Fruit fly (Drosophila melanogaster) whole organism, prepupa: ENCODE results near the gene anchor.
A peak's percentile ranks its signal among the peaks of the same experiment; 100 is the strongest.

Source experiments
- CG10631 ChIP-seq: fragments of 200-800 bp; sonication (Bioruptor generic); optimal IDR thresholded peaks from 2 replicates; lab custom pipeline; 2016; ENCODE audit warnings: missing biosample characterization, missing genetic modification characterization
- CG10669 ChIP-seq: fragments of 200-800 bp; sonication (Bioruptor generic); optimal IDR thresholded peaks from 3 replicates; lab custom pipeline; 2018; ENCODE audit warnings: missing biosample characterization, mild to moderate bottlenecking, missing genetic modification characterization, moderate library complexity
- CG11762 ChIP-seq: fragments of 200-800 bp; sonication (Bioruptor generic); optimal IDR thresholded peaks from 3 replicates; lab custom pipeline; 2016; ENCODE audit warnings: missing biosample characterization, missing genetic modification characterization; ENCODE audit not compliant: insufficient read depth
- CG15336 ChIP-seq: fragments of 200-800 bp; sonication (Bioruptor generic); IDR thresholded peaks from 2 replicates; pipeline ENCODE4 v1.3.6; 2022; ENCODE audit warnings: missing biosample characterization, missing genetic modification characterization
- CG1621 ChIP-seq: fragments of 200-800 bp; sonication (Bioruptor generic); optimal IDR thresholded peaks from 3 replicates; lab custom pipeline; 2018; ENCODE audit warnings: missing biosample characterization, mild to moderate bottlenecking, missing genetic modification characterization
- CG3032 ChIP-seq: fragments of 200-800 bp; optimal IDR thresholded peaks from 2 replicates; lab custom pipeline; 2019; ENCODE audit warnings: missing biosample characterization, mild to moderate bottlenecking, missing genetic modification characterization, moderate library complexity
- CG3919 ChIP-seq: fragments of 200-800 bp; sonication (Bioruptor generic); optimal IDR thresholded peaks from 3 replicates; lab custom pipeline; 2016; ENCODE audit warnings: missing biosample characterization, missing genetic modification characterization
- CG4318 ChIP-seq: fragments of 200-800 bp; sonication (Bioruptor generic); optimal IDR thresholded peaks from 3 replicates; lab custom pipeline; 2017; ENCODE audit warnings: missing biosample characterization, mild to moderate bottlenecking, missing genetic modification characterization
- CG6276 ChIP-seq: fragments of 200-800 bp; sonication (Bioruptor generic); optimal IDR thresholded peaks from 2 replicates; lab custom pipeline; 2017; ENCODE audit warnings: missing biosample characterization, mild to moderate bottlenecking, missing genetic modification characterization
- CG6792 ChIP-seq: fragments of 200-800 bp; sonication (Bioruptor generic); optimal IDR thresholded peaks from 3 replicates; lab custom pipeline; 2016; ENCODE audit warnings: missing biosample characterization, missing genetic modification characterization
- CG7368 ChIP-seq: fragments of 200-800 bp; sonication (Bioruptor generic); optimal IDR thresholded peaks from 3 replicates; lab custom pipeline; 2016; ENCODE audit warnings: missing biosample characterization, missing genetic modification characterization
- CG8119 ChIP-seq: fragments of 200-800 bp; sonication (Bioruptor generic); IDR thresholded peaks from 3 replicates; pipeline ENCODE4 v1.3.6; 2022; ENCODE audit warnings: missing biosample characterization, missing genetic modification characterization
- CG8319 ChIP-seq: fragments of 200-800 bp; sonication (Bioruptor generic); optimal IDR thresholded peaks from 3 replicates; lab custom pipeline; 2016; ENCODE audit warnings: missing biosample characterization, missing genetic modification characterization
- CG8632 ChIP-seq: fragments of 200-800 bp; sonication (Bioruptor generic); optimal IDR thresholded peaks from 3 replicates; lab custom pipeline; 2016; ENCODE audit warnings: missing biosample characterization, missing genetic modification characterization
- CG9139 ChIP-seq: fragments of 200-800 bp; sonication (Bioruptor generic); optimal IDR thresholded peaks from 3 replicates; lab custom pipeline; 2017; ENCODE audit warnings: missing biosample characterization, mild to moderate bottlenecking, missing genetic modification characterization
- Eip78C ChIP-seq: fragments of 200-800 bp; sonication (Bioruptor generic); peaks from one replicate; lab custom pipeline; 2016; ENCODE audit warnings: missing biosample characterization, missing genetic modification characterization
- Ets96B ChIP-seq: fragments of 200-800 bp; optimal IDR thresholded peaks from 2 replicates; lab custom pipeline; 2019; ENCODE audit warnings: missing biosample characterization, mild to moderate bottlenecking, missing genetic modification characterization, moderate library complexity
- Gug ChIP-seq: fragments of 200-800 bp; sonication (Bioruptor generic); IDR thresholded peaks from 2 replicates; pipeline ENCODE4 v1.3.6; 2022; ENCODE audit warnings: missing biosample characterization, missing genetic modification characterization
- Hr38 ChIP-seq: sonication (Bioruptor generic); optimal IDR thresholded peaks from 2 replicates; lab custom pipeline; 2016; ENCODE audit warnings: missing biosample characterization, missing genetic modification characterization
- Lpt ChIP-seq: fragments of 200-800 bp; sonication (Bioruptor generic); optimal IDR thresholded peaks from 3 replicates; lab custom pipeline; 2016; ENCODE audit warnings: missing biosample characterization, missing genetic modification characterization
- OdsH ChIP-seq: fragments of 200-800 bp; sonication (Bioruptor generic); optimal IDR thresholded peaks from 3 replicates; lab custom pipeline; 2016; ENCODE audit warnings: missing biosample characterization, missing genetic modification characterization
- Sox102F ChIP-seq: fragments of 200-800 bp; sonication (Bioruptor generic); optimal IDR thresholded peaks from 2 replicates; lab custom pipeline; 2016; ENCODE audit warnings: missing biosample characterization, mild to moderate bottlenecking, missing genetic modification characterization
- achi ChIP-seq: fragments of 200-800 bp; sonication (Bioruptor generic); optimal IDR thresholded peaks from 3 replicates; lab custom pipeline; 2016; ENCODE audit warnings: missing biosample characterization, missing genetic modification characterization
- acj6 ChIP-seq: fragments of 200-800 bp; sonication (Bioruptor generic); optimal IDR thresholded peaks from 3 replicates; lab custom pipeline; 2016; ENCODE audit warnings: missing biosample characterization, missing genetic modification characterization
- cyc ChIP-seq: fragments of 200-800 bp; sonication (Bioruptor generic); optimal IDR thresholded peaks from 3 replicates; lab custom pipeline; 2016; ENCODE audit warnings: missing biosample characterization, missing genetic modification characterization
- dac ChIP-seq: fragments of 200-800 bp; sonication (Bioruptor generic); optimal IDR thresholded peaks from 2 replicates; lab custom pipeline; 2017; ENCODE audit warnings: missing biosample characterization, mild to moderate bottlenecking, missing genetic modification characterization
- dsx ChIP-seq: fragments of 200-800 bp; optimal IDR thresholded peaks from 3 replicates; lab custom pipeline; 2019; ENCODE audit warnings: missing biosample characterization, mild to moderate bottlenecking, missing genetic modification characterization, moderate library complexity; ENCODE audit not compliant: poor library complexity, severe bottlenecking
- eg ChIP-seq: fragments of 200-800 bp; sonication (Bioruptor generic); IDR thresholded peaks from 3 replicates; pipeline ENCODE4 v1.3.6; 2022; ENCODE audit warnings: missing biosample characterization, missing genetic modification characterization
- fd85E ChIP-seq: fragments of 200-800 bp; sonication (Bioruptor generic); optimal IDR thresholded peaks from 3 replicates; lab custom pipeline; 2016; ENCODE audit warnings: missing biosample characterization, missing genetic modification characterization
- fkh ChIP-seq: fragments of 200-800 bp; sonication (Bioruptor generic); optimal IDR thresholded peaks from 3 replicates; lab custom pipeline; 2017; ENCODE audit warnings: missing biosample characterization, mild to moderate bottlenecking, missing genetic modification characterization, moderate library complexity
- lz ChIP-seq: fragments of 200-800 bp; sonication (Bioruptor generic); optimal IDR thresholded peaks from 3 replicates; lab custom pipeline; 2016; ENCODE audit warnings: missing biosample characterization, missing genetic modification characterization
- salr ChIP-seq, 2 experiments: fragments of 200-800 bp; sonication (Bioruptor generic); optimal IDR thresholded peaks; 3 replicates each; lab custom pipeline; 2016 to 2018; ENCODE audit warnings: missing biosample characterization in 2 of 2, missing genetic modification characterization in 2 of 2, mild to moderate bottlenecking in 1 of 2
- spab ChIP-seq: fragments of 200-800 bp; sonication (Bioruptor generic); optimal IDR thresholded peaks from 2 replicates; lab custom pipeline; 2017; ENCODE audit warnings: missing biosample characterization, mild to moderate bottlenecking, missing genetic modification characterization, missing genetic modification reagents
- topi ChIP-seq: fragments of 200-800 bp; sonication (Bioruptor generic); optimal IDR thresholded peaks from 3 replicates; lab custom pipeline; 2016; ENCODE audit warnings: missing biosample characterization, missing genetic modification characterization
- vri ChIP-seq: fragments of 200-800 bp; sonication (Bioruptor generic); optimal IDR thresholded peaks from 3 replicates; lab custom pipeline; 2016; ENCODE audit warnings: missing biosample characterization, mild to moderate bottlenecking, missing genetic modification characterization

The anchor gene

DNA sequence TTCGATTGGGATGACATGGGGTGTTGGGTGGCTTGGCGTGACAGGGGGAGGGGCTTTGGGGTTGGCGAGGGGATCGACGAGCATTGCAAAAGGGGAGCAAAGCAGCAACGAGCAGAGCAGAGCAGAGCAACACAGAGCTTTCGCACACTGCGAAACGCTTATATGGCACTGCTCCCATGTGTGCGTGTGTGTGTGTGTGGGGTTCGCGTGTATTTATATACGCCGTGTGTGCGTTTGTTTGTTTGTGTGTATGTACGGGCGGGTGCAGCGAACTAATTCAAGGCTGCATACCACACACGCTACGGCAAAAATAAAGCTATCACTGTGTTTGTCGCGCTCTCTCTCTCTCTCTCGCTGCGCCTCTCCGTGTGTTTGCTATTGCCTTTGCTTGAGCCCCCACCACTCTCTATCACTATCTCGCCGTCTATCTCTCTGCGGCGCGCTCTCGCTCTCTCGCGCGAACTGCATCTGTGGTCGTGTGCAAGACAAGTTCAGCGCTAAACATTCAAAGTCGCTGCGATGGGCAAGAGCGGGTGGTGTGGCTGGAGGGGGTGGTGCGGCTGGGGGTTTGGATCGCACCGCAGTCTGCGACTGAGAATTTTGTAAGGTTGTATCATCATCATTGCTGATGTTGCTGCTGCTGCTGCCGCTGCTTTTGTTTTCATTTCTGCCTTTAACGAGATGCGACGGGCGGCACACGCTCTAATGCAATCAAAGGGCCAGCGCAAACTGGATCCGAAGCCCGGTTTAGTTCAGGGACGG, 31.0 kb upstream of the anchor start (continued):
- TF ChIP-seq vri (GFP tag; lab: Kevin White, UChicago) = peak; percentile 71
- TF ChIP-seq Sox102F (GFP tag; lab: Kevin White, UChicago) = no peak
- no peak for TF ChIP-seq lz (GFP tag; lab: Kevin White, UChicago)
- no peak for TF ChIP-seq CG3032 (tag; lab: Kevin White, UChicago)
- no peak for TF ChIP-seq cyc (GFP tag; lab: Kevin White, UChicago)
- TF ChIP-seq topi (GFP tag; lab: Kevin White, UChicago) = no peak
- no peak for TF ChIP-seq CG8632
- no peak for TF ChIP-seq CG3919 (GFP tag; lab: Kevin White, UChicago)
- peak; percentile 14 for TF ChIP-seq CG7368
- TF ChIP-seq CG10631 (GFP tag; lab: Kevin White, UChicago) = no peak
- peak; percentile 4 for TF ChIP-seq spab
- TF ChIP-seq dac (GFP tag; lab: Kevin White, UChicago) = peak; percentile 8
- peak; percentile 63 for TF ChIP-seq CG15336 (GFP tag; lab: Robert Waterston, UW)
- peak; percentile 8 for TF ChIP-seq fd85E (GFP tag; lab: Kevin White, UChicago)
- peak; percentile 27 for TF ChIP-seq Ets96B (tag; lab: Kevin White, UChicago)
- TF ChIP-seq CG4318 (GFP tag; lab: Kevin White, UChicago) = no peak
- TF ChIP-seq CG6792 (GFP tag; lab: Kevin White, UChicago) = no peak
- TF ChIP-seq acj6 (GFP tag; lab: Kevin White, UChicago) = no peak
- peak; percentile 13 for TF ChIP-seq CG9139 (GFP tag; lab: Kevin White, UChicago)
- peak; percentile 6 for TF ChIP-seq CG1621 (tag; lab: Kevin White, UChicago)
- no peak for TF ChIP-seq Gug (GFP tag; lab: Robert Waterston, UW)

DNA sequence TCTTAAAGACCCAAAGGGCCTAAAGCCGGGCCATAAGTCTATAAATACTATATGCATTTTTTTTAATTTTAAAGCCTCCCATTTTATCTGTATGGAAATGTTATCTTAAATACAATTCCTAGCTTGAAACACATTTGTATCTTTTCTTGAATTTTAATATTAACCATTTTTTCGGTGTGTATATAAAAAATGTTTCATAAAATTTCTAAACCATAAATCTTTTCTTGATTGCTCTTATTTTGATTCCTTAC, 30.5 kb upstream of the anchor start:
- peak; percentile 56 for TF ChIP-seq Eip78C (GFP tag; lab: Kevin White, UChicago)
- TF ChIP-seq CG10669 (GFP tag; lab: Kevin White, UChicago) = no peak
- TF ChIP-seq CG8632 = no peak
- peak; percentile 4 for TF ChIP-seq achi (GFP tag; lab: Kevin White, UChicago)
- TF ChIP-seq OdsH (GFP tag; lab: Kevin White, UChicago) = no peak
- TF ChIP-seq dac (GFP tag; lab: Kevin White, UChicago) = no peak
- TF ChIP-seq salr (GFP tag; optimal IDR thresholded peaks at IDR 0.05; lab: Kevin White, UChicago) = no peak

DNA sequence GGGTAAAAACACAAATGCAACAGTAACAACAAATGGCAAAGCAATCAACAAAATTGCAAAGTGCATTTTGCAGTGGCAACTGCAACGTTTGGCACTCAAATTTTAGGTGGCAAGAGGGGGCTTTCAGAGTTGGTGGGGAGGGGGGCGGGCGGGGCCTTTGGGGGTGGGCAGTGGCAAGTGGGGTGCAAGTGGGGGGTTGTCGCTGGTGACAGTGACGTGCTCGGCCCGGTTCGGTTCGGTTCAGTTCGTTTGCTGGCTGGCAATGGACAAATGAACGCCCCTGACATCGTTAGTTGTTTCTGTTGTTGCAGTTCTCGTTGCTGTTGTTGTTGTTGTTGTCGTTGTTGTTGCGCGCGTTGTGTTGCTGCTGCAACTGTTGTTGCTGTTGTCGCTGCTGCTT, 28.4 kb upstream of the anchor start:
- TF ChIP-seq eg (0 out of 3 replicates have a peak, but pooled peaks have one; percentile 32), CG11762 (GFP tag; lab: Kevin White, UChicago) (no peak)
- TF ChIP-seq, all 60 proteins: peak for 1

DNA sequence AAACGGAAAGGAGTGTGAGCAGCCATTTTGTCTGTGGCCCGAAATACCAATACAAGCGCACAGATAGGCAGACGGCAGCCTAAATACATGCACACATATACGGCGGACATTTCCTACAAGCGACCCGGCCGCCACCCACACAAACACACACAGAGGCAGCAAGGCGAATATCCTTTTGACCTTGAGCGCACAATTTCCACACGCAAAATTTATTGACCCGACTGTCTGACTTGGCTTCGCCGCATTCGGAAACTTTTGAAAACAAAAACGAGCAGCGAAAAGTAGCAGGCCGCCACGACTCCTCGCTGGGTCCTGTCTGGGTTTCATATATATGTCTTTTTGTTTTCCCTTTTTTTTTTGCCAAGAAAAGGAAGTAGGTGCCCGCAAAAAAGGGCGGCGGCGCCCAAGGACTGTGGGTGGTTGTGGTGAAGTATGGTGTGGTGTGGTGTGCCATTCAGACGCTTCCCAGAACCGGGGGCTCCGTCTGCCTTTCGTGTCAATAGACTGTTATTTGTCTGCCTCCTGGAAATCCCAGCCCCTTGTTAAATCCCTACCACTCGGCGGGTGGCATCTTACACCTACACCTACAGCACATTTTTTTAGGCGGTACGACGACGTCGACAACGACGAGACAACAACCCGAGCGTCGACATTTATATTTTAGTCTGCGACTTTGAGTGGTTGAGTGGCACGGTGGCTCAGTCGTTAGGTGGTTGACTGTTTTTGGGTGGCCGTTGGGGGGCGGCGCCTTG, 25.6 kb upstream of the anchor start:
- TF ChIP-seq fkh (GFP tag; lab: Kevin White, UChicago) (no peak), CG8632 (no peak), Hr38 (GFP tag; lab: Kevin White, UChicago) (no peak), eg (no peak), CG10631 (GFP tag; lab: Kevin White, UChicago) (no peak), CG6276 (no peak)

DNA sequence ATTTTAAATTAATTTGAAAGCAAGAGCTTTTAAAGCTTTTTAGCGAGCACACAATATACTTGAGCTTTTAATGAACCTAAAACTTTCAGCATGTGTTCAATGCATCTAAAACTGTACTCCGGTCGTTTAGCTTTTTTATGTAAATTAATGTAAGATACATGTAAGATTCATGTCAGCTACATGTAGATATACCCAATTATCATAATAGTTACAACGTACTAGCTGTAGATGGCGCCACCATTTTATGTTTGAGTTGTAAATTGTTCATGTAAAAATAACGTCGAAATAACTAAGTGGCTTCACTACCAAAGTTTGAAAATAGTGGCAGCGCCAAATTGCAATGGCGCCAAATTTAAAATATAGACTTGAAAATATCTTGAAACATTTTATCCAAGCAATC, 24.7 kb upstream of the anchor start:
- TF ChIP-seq CG8319 (GFP tag; lab: Kevin White, UChicago) (no peak), Lpt (peak; percentile 30), cyc (GFP tag; lab: Kevin White, UChicago) (peak; percentile 29), topi (GFP tag; lab: Kevin White, UChicago) (no peak), Eip78C (GFP tag; lab: Kevin White, UChicago) (peak; percentile 3), dsx (GFP tag; lab: Kevin White, UChicago) (no peak), CG8119 (GFP tag; lab: Robert Waterston, UW) (no peak), fkh (GFP tag; lab: Kevin White, UChicago) (peak; percentile 38)
